Fruit fly (Drosophila melanogaster) whole organism, embryonic: Measurements from ENCODE around the gene Adh.
A peak's percentile ranks its signal among the peaks of the same experiment; 100 is the strongest.

ENCODE experiments used
- Ada2b ChIP-seq: fragments of 200-800 bp; sonication (Bioruptor generic); IDR thresholded peaks from 2 replicates; pipeline ENCODE4 v1.3.6; 2022; ENCODE audit warnings: missing biosample characterization, missing genetic modification characterization
- C15 ChIP-seq: fragments of 200-800 bp; sonication (Bioruptor generic); IDR thresholded peaks from 3 replicates; pipeline ENCODE4 v1.3.6; 2022; ENCODE audit warnings: missing biosample characterization, missing genetic modification characterization
- CG13424 ChIP-seq: fragments of 200-800 bp; sonication (Bioruptor generic); optimal IDR thresholded peaks from 2 replicates; lab custom pipeline; 2019; ENCODE audit warnings: missing biosample characterization, mild to moderate bottlenecking, missing genetic modification characterization, moderate library complexity
- CG14441 ChIP-seq: fragments of 200-800 bp; sonication (Bioruptor generic); IDR thresholded peaks from 2 replicates; pipeline ENCODE4 v1.3.6; 2022; ENCODE audit warnings: missing biosample characterization, missing genetic modification characterization
- CG15073 ChIP-seq: fragments of 200-800 bp; sonication (Bioruptor generic); optimal IDR thresholded peaks from 2 replicates; lab custom pipeline; 2016; ENCODE audit warnings: missing biosample characterization, missing genetic modification characterization
- CG1529 ChIP-seq: fragments of 200-800 bp; sonication (Bioruptor generic); optimal IDR thresholded peaks from 3 replicates; lab custom pipeline; 2018; ENCODE audit warnings: missing biosample characterization, missing genetic modification characterization
- CG15479 ChIP-seq: fragments of 200-800 bp; sonication (Bioruptor generic); optimal IDR thresholded peaks from 3 replicates; lab custom pipeline; 2019; ENCODE audit warnings: missing biosample characterization, mild to moderate bottlenecking, missing genetic modification characterization, moderate library complexity
- CG1832 ChIP-seq: fragments of 200-800 bp; sonication (Bioruptor generic); optimal IDR thresholded peaks from 2 replicates; lab custom pipeline; 2017; ENCODE audit warnings: missing biosample characterization, mild to moderate bottlenecking, missing genetic modification characterization, inconsistent platforms
- CG18764 ChIP-seq: fragments of 200-800 bp; sonication (Bioruptor generic); optimal IDR thresholded peaks from 3 replicates; lab custom pipeline; 2016; ENCODE audit warnings: missing biosample characterization, missing genetic modification characterization
- CG2889 ChIP-seq: fragments of 200-800 bp; sonication (Bioruptor generic); IDR thresholded peaks from 3 replicates; pipeline ENCODE4 v1.3.6; 2022; ENCODE audit warnings: missing biosample characterization, missing genetic modification characterization
- CG30020 ChIP-seq: fragments of 200-800 bp; optimal IDR thresholded peaks from 2 replicates; lab custom pipeline; 2019; ENCODE audit warnings: missing biosample characterization, mild to moderate bottlenecking, missing genetic modification characterization, moderate library complexity
- CG3847 ChIP-seq: fragments of 200-800 bp; sonication (Bioruptor generic); IDR thresholded peaks from 2 replicates; pipeline ENCODE4 v1.3.6; 2022; ENCODE audit warnings: missing biosample characterization, missing genetic modification characterization
- CG4282 ChIP-seq: fragments of 200-800 bp; sonication (Bioruptor generic); optimal IDR thresholded peaks from 2 replicates; lab custom pipeline; 2016; ENCODE audit warnings: missing biosample characterization, missing genetic modification characterization
- CG4360 ChIP-seq: fragments of 200-800 bp; sonication (Bioruptor generic); IDR thresholded peaks from 2 replicates; pipeline ENCODE4 v1.3.6; 2022; ENCODE audit warnings: missing biosample characterization, missing genetic modification characterization
- CG43689 ChIP-seq: fragments of 200-800 bp; sonication (Bioruptor generic); IDR thresholded peaks from 2 replicates; pipeline ENCODE4 v1.3.6; 2022; ENCODE audit warnings: missing biosample characterization, missing genetic modification characterization
- CG4707 ChIP-seq: fragments of 200-800 bp; sonication (Bioruptor generic); optimal IDR thresholded peaks from 2 replicates; lab custom pipeline; 2018; ENCODE audit warnings: missing biosample characterization, mild to moderate bottlenecking, missing genetic modification characterization, moderate library complexity
- CG4730 ChIP-seq: fragments of 200-800 bp; sonication (Bioruptor generic); IDR thresholded peaks from 2 replicates; pipeline ENCODE4 v1.3.6; 2022; ENCODE audit warnings: missing biosample characterization, missing genetic modification characterization
- CG5180 ChIP-seq: fragments of 200-800 bp; sonication (Bioruptor generic); optimal IDR thresholded peaks from 3 replicates; lab custom pipeline; 2017; ENCODE audit warnings: missing biosample characterization, missing genetic modification characterization, mild to moderate bottlenecking, moderate library complexity, missing genetic modification reagents
- CG7357 ChIP-seq: fragments of 200-800 bp; sonication (Bioruptor generic); IDR thresholded peaks from 3 replicates; pipeline ENCODE4 v1.3.6; 2022; ENCODE audit warnings: missing biosample characterization, missing genetic modification characterization
- CG8089 ChIP-seq: fragments of 200-800 bp; sonication (Bioruptor generic); optimal IDR thresholded peaks from 3 replicates; lab custom pipeline; 2016; ENCODE audit warnings: missing biosample characterization, missing genetic modification characterization
- CG8290 ChIP-seq, 3 experiments: fragments of 200-800 bp; sonication (Bioruptor generic); optimal IDR thresholded peaks; 2 replicates each; lab custom pipeline; 2016 to 2019; ENCODE audit warnings: missing biosample characterization in 3 of 3, missing genetic modification characterization in 3 of 3, mild to moderate bottlenecking in 2 of 3, moderate library complexity in 1 of 3
- CG8924 ChIP-seq: fragments of 200-800 bp; optimal IDR thresholded peaks from 3 replicates; lab custom pipeline; 2019; ENCODE audit warnings: missing biosample characterization, mild to moderate bottlenecking, missing genetic modification characterization, moderate library complexity
- CHES-1-like ChIP-seq: fragments of 200-800 bp; sonication (Bioruptor generic); optimal IDR thresholded peaks from 2 replicates; lab custom pipeline; 2016; ENCODE audit warnings: missing biosample characterization, missing genetic modification characterization
- Dad ChIP-seq: fragments of 200-800 bp; sonication (Bioruptor generic); optimal IDR thresholded peaks from 3 replicates; lab custom pipeline; 2016; ENCODE audit warnings: missing biosample characterization, missing genetic modification characterization
- E2f2 ChIP-seq: fragments of 200-800 bp; sonication (Bioruptor generic); IDR thresholded peaks from 2 replicates; pipeline ENCODE4 v1.3.6; 2022; ENCODE audit warnings: missing biosample characterization, missing genetic modification characterization
- Eip74EF ChIP-seq, 2 experiments: fragments of 200-800 bp in 1 of 2; fragments of >200 bp in 1 of 2; sonication (Bioruptor generic) in 1 of 2; optimal IDR thresholded peaks; 2 replicates each; lab custom pipeline; 2017 to 2019; ENCODE audit warnings: missing biosample characterization in 2 of 2, missing genetic modification characterization in 2 of 2, mild to moderate bottlenecking in 1 of 2, moderate library complexity in 1 of 2
- HLHmδ ChIP-seq: fragments of 200-800 bp; sonication (Bioruptor generic); optimal IDR thresholded peaks from 2 replicates; lab custom pipeline; 2018; ENCODE audit warnings: missing biosample characterization, mild to moderate bottlenecking, missing genetic modification characterization, moderate library complexity
- Hmr ChIP-seq: fragments of 200-800 bp; sonication (Bioruptor generic); optimal IDR thresholded peaks from 3 replicates; lab custom pipeline; 2017; ENCODE audit warnings: mild to moderate bottlenecking, missing biosample characterization, missing genetic modification reagents, missing genetic modification characterization
- Hr39 ChIP-seq: fragments of >200 bp; optimal IDR thresholded peaks from 2 replicates; lab custom pipeline; 2017
- Rfx ChIP-seq: fragments of 200-800 bp; sonication (Bioruptor generic); IDR thresholded peaks from 2 replicates; pipeline ENCODE4 v1.3.6; 2022; ENCODE audit warnings: missing biosample characterization, missing genetic modification characterization
- Spps ChIP-seq: fragments of 200-800 bp; sonication (Bioruptor generic); optimal IDR thresholded peaks from 2 replicates; lab custom pipeline; 2018; ENCODE audit warnings: missing biosample characterization, mild to moderate bottlenecking, missing genetic modification characterization
- Xrp1 ChIP-seq: fragments of 200-800 bp; sonication (Bioruptor generic); IDR thresholded peaks from 2 replicates; pipeline ENCODE4 v1.3.6; 2022; ENCODE audit warnings: missing biosample characterization, missing genetic modification characterization
- danr ChIP-seq: fragments of 200-800 bp; sonication (Bioruptor generic); IDR thresholded peaks from 2 replicates; pipeline ENCODE4 v1.3.6; 2022; ENCODE audit warnings: missing biosample characterization, missing genetic modification characterization
- exex ChIP-seq: fragments of 200-800 bp; sonication (Bioruptor generic); optimal IDR thresholded peaks from 4 replicates; lab custom pipeline; 2018; ENCODE audit warnings: missing biosample characterization, mild to moderate bottlenecking, missing genetic modification characterization, moderate library complexity
- fu2 ChIP-seq: fragments of 200-800 bp; sonication (Bioruptor generic); optimal IDR thresholded peaks from 2 replicates; lab custom pipeline; 2016; ENCODE audit warnings: missing biosample characterization, missing genetic modification characterization
- gcm ChIP-seq: fragments of 200-800 bp; sonication (Bioruptor generic); optimal IDR thresholded peaks from 2 replicates; lab custom pipeline; 2019; ENCODE audit warnings: missing biosample characterization, mild to moderate bottlenecking, missing genetic modification characterization, moderate library complexity
- her ChIP-seq: fragments of 200-800 bp; sonication (Bioruptor generic); optimal IDR thresholded peaks from 2 replicates; lab custom pipeline; 2016; ENCODE audit warnings: missing biosample characterization, missing genetic modification characterization
- kay ChIP-seq: fragments of 200-800 bp; sonication (Bioruptor generic); optimal IDR thresholded peaks from 2 replicates; lab custom pipeline; 2016; ENCODE audit warnings: missing biosample characterization, missing genetic modification characterization
- lov ChIP-seq, 2 experiments: fragments of 200-800 bp in 1 of 2; fragments of >200 bp in 1 of 2; sonication (Bioruptor generic) in 1 of 2; IDR thresholded peaks in 1 of 2; optimal IDR thresholded peaks in 1 of 2; 2 replicates in 1 of 2; 3 replicates in 1 of 2; pipeline versions ENCODE4 v1.3.6 to Lab custom; 2017 to 2022; ENCODE audit warnings: missing biosample characterization in 1 of 2, missing genetic modification characterization in 1 of 2
- onecut ChIP-seq: fragments of 200-800 bp; sonication (Bioruptor generic); IDR thresholded peaks from 2 replicates; pipeline ENCODE4 v1.3.6; 2022; ENCODE audit warnings: missing biosample characterization, missing genetic modification characterization
- otp ChIP-seq: fragments of 200-800 bp; sonication (Bioruptor generic); IDR thresholded peaks from 3 replicates; pipeline ENCODE4, ENCODE4 v1.3.6; 2022; ENCODE audit warnings: missing biosample characterization, missing genetic modification characterization
- pzg ChIP-seq: fragments of 200-800 bp; sonication (Bioruptor generic); optimal IDR thresholded peaks from 3 replicates; lab custom pipeline; 2018; ENCODE audit warnings: missing biosample characterization, mild to moderate bottlenecking, missing genetic modification characterization, moderate library complexity
- sens ChIP-seq: fragments of 200-800 bp; sonication (Bioruptor generic); peaks from one replicate; lab custom pipeline; 2016; ENCODE audit warnings: missing biosample characterization, missing genetic modification characterization
- slp2 ChIP-seq: fragments of 200-800 bp; sonication (Bioruptor generic); optimal IDR thresholded peaks from 2 replicates; lab custom pipeline; 2016; ENCODE audit warnings: missing biosample characterization, missing genetic modification characterization
- sna ChIP-seq: fragments of 200-800 bp; sonication (Bioruptor generic); IDR thresholded peaks from 2 replicates; pipeline ENCODE4 v1.3.6; 2022; ENCODE audit warnings: missing biosample characterization, missing genetic modification characterization; ENCODE audit not compliant: partially characterized antibody
- sr ChIP-seq: fragments of 200-800 bp; sonication (Bioruptor generic); IDR thresholded peaks from 3 replicates; pipeline ENCODE4 v1.3.6; 2022; ENCODE audit warnings: missing biosample characterization, missing genetic modification characterization
- tna ChIP-seq: fragments of 200-800 bp; sonication (Bioruptor generic); IDR thresholded peaks from 2 replicates; pipeline ENCODE4 v1.3.6; 2022; ENCODE audit warnings: missing biosample characterization, missing genetic modification characterization; ENCODE audit not compliant: partially characterized antibody
- zf30C ChIP-seq: fragments of 200-800 bp; sonication (Bioruptor generic); optimal IDR thresholded peaks from 3 replicates; lab custom pipeline; 2018; ENCODE audit warnings: missing biosample characterization, mild to moderate bottlenecking, missing genetic modification characterization

The Adh gene

dm6 chr2L:14614897-14615602, at the start of gene Adh, which contains the start of gene Adhr (continued):
- TF ChIP-seq Rfx (GFP tag; lab: Robert Waterston, UW): peak; percentile 80
- 0 out of 3 replicates have a peak, but pooled peaks have one; percentile 18 for TF ChIP-seq CG2889 (GFP tag; lab: Robert Waterston, UW)
- TF ChIP-seq CG4360: no peak
- TF ChIP-seq CG8290 (GFP tag; optimal IDR thresholded peaks at IDR 0.05; lab: Kevin White, UChicago): no peak
- TF ChIP-seq CG8290 (tag; optimal IDR thresholded peaks at IDR 0.05; lab: Kevin White, UChicago): peak in 1 of 2 experiments; percentile 17
- TF ChIP-seq CG43689: no peak
- TF ChIP-seq kay: no peak
- TF ChIP-seq Spps (tag; lab: Kevin White, UChicago): peak; percentile 49
- TF ChIP-seq CG30020 (tag; lab: Kevin White, UChicago): peak; percentile 9
- peak; percentile 67; the same call in 2 of the 3 replicates for TF ChIP-seq C15 (GFP tag; lab: Robert Waterston, UW)
- peak; percentile 55 for TF ChIP-seq fu2 (GFP tag; lab: Kevin White, UChicago)
- TF ChIP-seq sna (GFP tag; lab: Robert Waterston, UW): no peak
- TF ChIP-seq CG1832 (GFP tag; lab: Kevin White, UChicago): no peak
- TF ChIP-seq CG1529: peak; percentile 55
- peak; percentile 58; the same call in 1 of the 2 replicates for TF ChIP-seq CG3847 (GFP tag; lab: Robert Waterston, UW)
- TF ChIP-seq exex (tag; lab: Kevin White, UChicago): peak; percentile 25
- TF ChIP-seq HLHmδ (GFP tag; lab: Kevin White, UChicago): no peak
- TF ChIP-seq CG4707 (GFP tag; lab: Kevin White, UChicago): no peak
- peak; percentile 27 for TF ChIP-seq zf30C (GFP tag; lab: Kevin White, UChicago)
- no peak for TF ChIP-seq danr (GFP tag; lab: Robert Waterston, UW)
- no peak for TF ChIP-seq lov (optimal IDR thresholded peaks at IDR 0.05; lab: Kevin White, UChicago)
- TF ChIP-seq lov (GFP tag; IDR thresholded peaks at IDR 0.05; lab: Robert Waterston, UW): no peak
- peak; percentile 45; the same call in 1 of the 2 replicates for TF ChIP-seq E2f2 (GFP tag; lab: Robert Waterston, UW)
- TF ChIP-seq CG4730 (GFP tag; lab: Robert Waterston, UW): 0 out of 2 replicates have a peak, but pooled peaks have one; percentile 28
- no peak for TF ChIP-seq Hr39
- TF ChIP-seq CG8089 (GFP tag; lab: Kevin White, UChicago): peak; percentile 62
- peak; percentile 53 for TF ChIP-seq slp2
- peak; percentile 46 for TF ChIP-seq CG18764
- no peak for TF ChIP-seq sr (GFP tag; lab: Robert Waterston, UW)
- TF ChIP-seq onecut (GFP tag; lab: Robert Waterston, UW): 0 out of 2 replicates have a peak, but pooled peaks have one; percentile 19
- peak; percentile 26; the same call in 1 of the 2 replicates for TF ChIP-seq Ada2b (GFP tag; lab: Robert Waterston, UW)
- no peak for TF ChIP-seq pzg
- TF ChIP-seq Dad (GFP tag; lab: Kevin White, UChicago): peak; percentile 14
- no peak for TF ChIP-seq CG15479 (GFP tag; lab: Kevin White, UChicago)
- TF ChIP-seq gcm (GFP tag; lab: Kevin White, UChicago): peak; percentile 77
- TF ChIP-seq her: peak; percentile 24
- TF ChIP-seq otp (GFP tag; lab: Robert Waterston, UW): 0 out of 3 replicates have a peak, but pooled peaks have one; percentile 56
- peak; percentile 83 for TF ChIP-seq Hmr
- TF ChIP-seq tna (GFP tag; lab: Robert Waterston, UW): no peak
- TF ChIP-seq Xrp1: peak; percentile 78
- TF ChIP-seq CG4282 (GFP tag; lab: Kevin White, UChicago): no peak
- TF ChIP-seq CG5180 (GFP tag; lab: Kevin White, UChicago): peak; percentile 63
- peak in 1 of 2 experiments; percentile 37 for TF ChIP-seq Eip74EF (GFP tag; optimal IDR thresholded peaks at IDR 0.05; lab: Kevin White, UChicago)
- TF ChIP-seq CG7357 (GFP tag; lab: Robert Waterston, UW): peak; percentile 34; the same call in 1 of the 3 replicates
- peak; percentile 87 for TF ChIP-seq sens (GFP tag; lab: Kevin White, UChicago)
- no peak for TF ChIP-seq CG15073
- TF ChIP-seq CG8924 (tag; lab: Kevin White, UChicago): peak; percentile 81
- peak; percentile 44; the same call in 1 of the 2 replicates for TF ChIP-seq CG14441
- peak; percentile 45 for TF ChIP-seq CHES-1-like (GFP tag; lab: Kevin White, UChicago)
- TF ChIP-seq CG13424 (tag; lab: Kevin White, UChicago): peak; percentile 86
